Worm (Caenorhabditis elegans) whole organism, early embryonic: ENCODE measurements around the gene Y41E3.7.

Source experiments
- B0310.2 ChIP-seq: sonication (generic microtip); optimal IDR thresholded peaks from 2 replicates; lab custom pipeline; 2016; ENCODE audit warnings: mild to moderate bottlenecking, missing genetic modification characterization, missing compliant biosample characterization
- ama-1 ChIP-seq: fragments of 150-350 bp; optimal IDR thresholded peaks from 2 replicates; lab custom pipeline; 2014
- ceh-13 ChIP-seq: fragments of 200-800 bp; sonication (Bioruptor generic); optimal IDR thresholded peaks from 2 replicates; lab custom pipeline; 2018; ENCODE audit warnings: mild to moderate bottlenecking, missing genetic modification characterization, missing compliant biosample characterization
- ceh-36 ChIP-seq: sonication (generic microtip); optimal IDR thresholded peaks from 2 replicates; lab custom pipeline; 2016; ENCODE audit warnings: missing genetic modification characterization, inconsistent platforms, missing compliant biosample characterization
- ets-7 ChIP-seq: sonication (generic microtip); optimal IDR thresholded peaks from 2 replicates; lab custom pipeline; 2016; ENCODE audit warnings: missing genotype, missing genetic modification characterization, missing compliant biosample characterization
- flt-1 ChIP-seq: fragments of 200-800 bp; sonication (Bioruptor generic); IDR thresholded peaks from 2 replicates; pipeline ENCODE4 v1.3.6; 2022; ENCODE audit warnings: missing genetic modification characterization, missing compliant biosample characterization
- hmbx-1 ChIP-seq: sonication (generic microtip); optimal IDR thresholded peaks from 2 replicates; lab custom pipeline; 2016; ENCODE audit warnings: mild to moderate bottlenecking, missing genetic modification characterization, missing compliant biosample characterization
- hmg-4 ChIP-seq: fragments of 200-800 bp; sonication (Bioruptor generic); optimal IDR thresholded peaks from 2 replicates; lab custom pipeline; 2018; ENCODE audit warnings: mild to moderate bottlenecking, missing genetic modification characterization, missing compliant biosample characterization
- hnd-1 ChIP-seq: sonication (generic microtip); optimal IDR thresholded peaks from 2 replicates; lab custom pipeline; 2016; ENCODE audit warnings: missing genetic modification characterization, missing compliant biosample characterization
- pes-1 ChIP-seq: fragments of 200-800 bp; sonication (Bioruptor generic); IDR thresholded peaks from 2 replicates; pipeline ENCODE4 v1.3.6; 2022; ENCODE audit warnings: missing genetic modification reagents, missing genetic modification characterization, missing compliant biosample characterization
- scrt-1 ChIP-seq: fragments of 200-800 bp; sonication (Bioruptor generic); IDR thresholded peaks from 2 replicates; pipeline ENCODE4 v1.3.6; 2022; ENCODE audit warnings: missing genetic modification characterization, missing compliant biosample characterization
- sea-1 ChIP-seq: fragments of 200-800 bp; sonication (Bioruptor generic); conservative IDR thresholded peaks from 2 replicates; pipeline ENCODE4 v1.3.6; 2022; ENCODE audit warnings: missing genetic modification characterization, missing compliant biosample characterization
- tbx-11 ChIP-seq: fragments of 200-800 bp; sonication (Bioruptor generic); IDR thresholded peaks from 2 replicates; pipeline ENCODE4 v1.3.6; 2022; ENCODE audit warnings: missing genetic modification characterization, missing compliant biosample characterization
- tbx-37 ChIP-seq: fragments of 200-800 bp; sonication (Bioruptor generic); conservative IDR thresholded peaks from 2 replicates; pipeline ENCODE4 v1.3.6; 2022; ENCODE audit warnings: missing genetic modification reagents, missing genetic modification characterization, missing compliant biosample characterization

ce11 chrIV:15051045-15051444 is 37.2 kb downstream of the Y41E3.7 start:
- TF ChIP-seq tbx-11 (no peak), ama-1 (lab: Kevin White, UChicago) (no peak), sea-1 (GFP tag; lab: Robert Waterston, UW) (no peak), tbx-37 (no peak), hnd-1 (no peak), pes-1 (GFP tag; lab: Robert Waterston, UW) (no peak), ceh-13 (no peak), flt-1 (GFP tag; lab: Robert Waterston, UW) (no peak), scrt-1 (no peak), ets-7 (no peak), hmbx-1 (tag; lab: Kevin White, UChicago) (no peak), B0310.2 (tag; lab: Kevin White, UChicago) (no peak), hmg-4 (GFP tag; lab: Kevin White, UChicago) (no peak), ceh-36 (tag; lab: Kevin White, UChicago) (no peak)
